Fruit fly (Drosophila melanogaster): ENCODE results near the gene CG6770.

CG6770 gene

DNA sequence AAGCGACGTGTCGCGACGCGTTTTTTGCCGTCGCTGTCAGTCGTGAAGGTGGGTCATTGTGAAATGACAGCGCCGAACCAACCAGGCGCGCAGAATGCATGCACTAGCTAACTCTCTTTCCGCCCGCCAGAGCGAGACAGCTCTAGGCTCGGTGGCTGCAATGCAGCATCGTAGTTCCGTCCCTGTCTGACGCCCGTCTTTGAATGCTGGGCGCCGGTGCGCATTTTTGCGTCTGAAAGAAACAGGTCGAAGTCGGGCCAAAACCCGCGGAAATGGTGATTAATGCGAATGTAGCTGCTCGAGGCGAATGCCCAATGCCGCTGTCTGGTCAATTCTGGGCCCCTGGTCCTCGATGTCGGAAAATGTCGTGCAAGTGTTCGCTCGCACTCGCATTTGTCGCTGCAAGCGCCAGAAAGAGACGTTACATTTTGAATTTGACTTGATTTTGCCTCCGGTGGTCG is 38.6 kb downstream of the CG6770 start (continued):
- TF ChIP-seq CG6272 (GFP tag; IDR thresholded peaks at IDR 0.05) (peak; percentile 57; the same call in 1 of the 2 replicates), Sin3A (optimal IDR thresholded peaks at IDR 0.05) (no peak), CG11560 (tag; IDR thresholded peaks at IDR 0.05) (no peak), mld (GFP tag; IDR thresholded peaks at IDR 0.05; ENCODE audit: partially characterized antibody) (no peak), CG4617 (GFP tag; optimal IDR thresholded peaks at IDR 0.05; ENCODE audit: borderline replicate concordance) (no peak), CG2875 (GFP tag; optimal IDR thresholded peaks at IDR 0.05) (peak; percentile 61), insv (GFP tag; optimal IDR thresholded peaks at IDR 0.05) (peak in 1 of 2 experiments; percentile 76), CG34422 (GFP tag; IDR thresholded peaks at IDR 0.05) (no peak), CG9437 (GFP tag; optimal IDR thresholded peaks at IDR 0.05) (no peak), CG8089 (GFP tag; optimal IDR thresholded peaks at IDR 0.05) (peak; percentile 66), Meics (GFP tag; optimal IDR thresholded peaks at IDR 0.05) (no peak), gro (GFP tag; optimal IDR thresholded peaks at IDR 0.05) (peak; percentile 85), kay (GFP tag; optimal IDR thresholded peaks at IDR 0.05) (peak; percentile 89), CG12104 (GFP tag; optimal IDR thresholded peaks at IDR 0.05) (no peak), CG4360 (GFP tag; IDR thresholded peaks at IDR 0.05) (no peak), CG6765 (GFP tag; optimal IDR thresholded peaks at IDR 0.05) (peak; percentile 52), Gug (GFP tag; IDR thresholded peaks at IDR 0.05) (0 out of 4 replicates have a peak, but pooled peaks have one; percentile 15), CG15073 (GFP tag; optimal IDR thresholded peaks at IDR 0.05) (no peak), Trl (optimal IDR thresholded peaks at IDR 0.05) (no peak), Trl (GFP tag; optimal IDR thresholded peaks at IDR 0.05) (no peak), Asciz (GFP tag; optimal IDR thresholded peaks at IDR 0.05) (no peak), trem (tag; optimal IDR thresholded peaks at IDR 0.05) (peak; percentile 37), Bgb (GFP tag; IDR thresholded peaks at IDR 0.05; ENCODE audit: partially characterized antibody) (no peak), ranshi (GFP tag; IDR thresholded peaks at IDR 0.05) (no peak), h (optimal IDR thresholded peaks at IDR 0.05) (peak; percentile 25), ci (GFP tag; IDR thresholded peaks at IDR 0.05) (no peak), ato (GFP tag; IDR thresholded peaks at IDR 0.05; ENCODE audit: partially characterized antibody) (no peak), CG33557 (GFP tag; optimal IDR thresholded peaks at IDR 0.05) (peak; percentile 68), Doc2 (GFP tag; IDR thresholded peaks at IDR 0.05) (no peak), ara (GFP tag; IDR thresholded peaks at IDR 0.05) (no peak), en (GFP tag; optimal IDR thresholded peaks at IDR 0.05) (peak; percentile 10), CG4820 (GFP tag; optimal IDR thresholded peaks at IDR 0.05) (no peak), Adf1 (GFP tag; IDR thresholded peaks at IDR 0.05) (no peak), lov (optimal IDR thresholded peaks at IDR 0.05) (no peak), lov (GFP tag; IDR thresholded peaks at IDR 0.05) (no peak), Doc3 (GFP tag; IDR thresholded peaks at IDR 0.05; ENCODE audit: partially characterized antibody) (no peak), CG42726 (GFP tag; IDR thresholded peaks at IDR 0.05; ENCODE audit: partially characterized antibody) (no peak), croc (GFP tag; conservative IDR thresholded peaks at IDR 0.05) (no peak; the same call in 2 of the 3 replicates), jumu (GFP tag; optimal IDR thresholded peaks at IDR 0.05) (peak; percentile 44), pzg (GFP tag; optimal IDR thresholded peaks at IDR 0.05) (peak; percentile 37), Nf-YC (tag; optimal IDR thresholded peaks at IDR 0.05) (peak; percentile 98), tx (GFP tag; optimal IDR thresholded peaks at IDR 0.05) (no peak), CG14014 (GFP tag; IDR thresholded peaks at IDR 0.05) (no peak), cato (GFP tag; optimal IDR thresholded peaks at IDR 0.05; ENCODE audit: borderline replicate concordance) (no peak), CG6654 (GFP tag; optimal IDR thresholded peaks at IDR 0.05) (no peak), CG2712 (tag; optimal IDR thresholded peaks at IDR 0.05) (peak; percentile 66), CG3163 (GFP tag; optimal IDR thresholded peaks at IDR 0.05) (peak; percentile 40), CG1603 (tag; optimal IDR thresholded peaks at IDR 0.05) (peak; percentile 65), Ptx1 (GFP tag; IDR thresholded peaks at IDR 0.05) (no peak), ac (GFP tag; optimal IDR thresholded peaks at IDR 0.05) (peak; percentile 81), MTF-1 (GFP tag; optimal IDR thresholded peaks at IDR 0.05; ENCODE audit: borderline replicate concordance) (peak; percentile 53), slbo (GFP tag; IDR thresholded peaks at IDR 0.05) (no peak), B-H2 (GFP tag; optimal IDR thresholded peaks at IDR 0.05) (peak; percentile 92)
